Worm (Caenorhabditis elegans) whole organism, late embryonic: ENCODE measurements around the gene act-5.

Experiments used
- C38D4.7 ChIP-seq: fragments of 200-800 bp; sonication (Bioruptor generic); optimal IDR thresholded peaks from 2 replicates; lab custom pipeline; 2018; ENCODE audit warnings: mild to moderate bottlenecking, missing genetic modification characterization, moderate library complexity, missing compliant biosample characterization
- K02D7.2 ChIP-seq: sonication (generic microtip); optimal IDR thresholded peaks from 2 replicates; lab custom pipeline; 2017; ENCODE audit warnings: mild to moderate bottlenecking, missing genetic modification characterization, missing compliant biosample characterization
- T23F11.4 ChIP-seq: fragments of 200-800 bp; sonication (Bioruptor generic); optimal IDR thresholded peaks from 2 replicates; lab custom pipeline; 2018; ENCODE audit warnings: mild to moderate bottlenecking, missing genetic modification characterization, missing compliant biosample characterization
- Y22D7AL.16 ChIP-seq: sonication (generic microtip); optimal IDR thresholded peaks from 2 replicates; lab custom pipeline; 2016; ENCODE audit warnings: missing genetic modification characterization, missing compliant biosample characterization
- ahr-1 ChIP-seq: sonication (generic microtip); optimal IDR thresholded peaks from 2 replicates; lab custom pipeline; 2016; ENCODE audit warnings: missing genetic modification characterization, missing compliant biosample characterization
- ama-1 ChIP-seq: fragments of 150-350 bp; optimal IDR thresholded peaks from 2 replicates; lab custom pipeline; 2014
- ceh-48 ChIP-seq: sonication (generic microtip); optimal IDR thresholded peaks from 2 replicates; lab custom pipeline; 2016; ENCODE audit warnings: missing genetic modification characterization, inconsistent platforms, missing compliant biosample characterization
- ceh-9 ChIP-seq: sonication (generic microtip); optimal IDR thresholded peaks from 2 replicates; lab custom pipeline; 2016; ENCODE audit warnings: mild to moderate bottlenecking, missing genetic modification characterization, inconsistent platforms, missing compliant biosample characterization
- dmd-4 ChIP-seq: sonication (generic microtip); optimal IDR thresholded peaks from 2 replicates; lab custom pipeline; 2016; ENCODE audit warnings: borderline replicate concordance, missing genetic modification characterization, missing compliant biosample characterization
- dve-1 ChIP-seq: sonication (generic microtip); optimal IDR thresholded peaks from 2 replicates; lab custom pipeline; 2017; ENCODE audit warnings: antibody characterized with exemption, mild to moderate bottlenecking, missing genetic modification characterization, missing compliant biosample characterization
- elt-2 ChIP-seq: sonication (generic microtip); optimal IDR thresholded peaks from 2 replicates; lab custom pipeline; 2016; ENCODE audit warnings: missing genetic modification reagents, missing genetic modification characterization, missing compliant biosample characterization
- elt-4 ChIP-seq: sonication (generic microtip); optimal IDR thresholded peaks from 2 replicates; lab custom pipeline; 2016; ENCODE audit warnings: missing genetic modification characterization, missing compliant biosample characterization
- eyg-1 ChIP-seq: sonication (generic microtip); optimal IDR thresholded peaks from 2 replicates; lab custom pipeline; 2016; ENCODE audit warnings: missing genotype, missing genetic modification characterization, missing compliant biosample characterization
- fax-1 ChIP-seq: sonication (generic microtip); optimal IDR thresholded peaks from 2 replicates; lab custom pipeline; 2016; ENCODE audit warnings: missing genotype, missing genetic modification characterization, missing compliant biosample characterization
- hlh-13 ChIP-seq: fragments of 200-800 bp; sonication (Bioruptor generic); optimal IDR thresholded peaks from 2 replicates; lab custom pipeline; 2018; ENCODE audit warnings: mild to moderate bottlenecking, missing genetic modification characterization, missing compliant biosample characterization
- hlh-15 ChIP-seq: sonication (generic microtip); optimal IDR thresholded peaks from 2 replicates; lab custom pipeline; 2016; ENCODE audit warnings: missing genetic modification characterization, missing compliant biosample characterization
- hlh-30 ChIP-seq: sonication (generic microtip); optimal IDR thresholded peaks from 2 replicates; lab custom pipeline; 2017; ENCODE audit warnings: antibody characterized with exemption, missing genetic modification characterization, missing compliant biosample characterization; ENCODE audit not compliant: insufficient read depth
- lim-6 ChIP-seq: sonication (generic microtip); optimal IDR thresholded peaks from 2 replicates; lab custom pipeline; 2016; ENCODE audit warnings: missing genetic modification characterization, missing compliant biosample characterization
- madf-2 ChIP-seq: sonication (generic microtip); optimal IDR thresholded peaks from 2 replicates; lab custom pipeline; 2017; ENCODE audit warnings: missing genetic modification characterization, missing compliant biosample characterization
- nfya-1 ChIP-seq: sonication (generic microtip); optimal IDR thresholded peaks from 2 replicates; lab custom pipeline; 2017; ENCODE audit warnings: missing genetic modification characterization, mild to moderate bottlenecking, missing compliant biosample characterization, antibody characterized with exemption, moderate library complexity
- nhr-11 ChIP-seq: fragments of 150-350 bp; optimal IDR thresholded peaks from 2 replicates; lab custom pipeline; 2014; ENCODE audit warnings: missing biosample characterization, missing genetic modification characterization
- nhr-232 ChIP-seq: sonication (generic microtip); optimal IDR thresholded peaks from 2 replicates; lab custom pipeline; 2016; ENCODE audit warnings: missing genetic modification characterization, missing compliant biosample characterization
- pat-9 ChIP-seq: fragments of 200-800 bp; sonication (Bioruptor generic); optimal IDR thresholded peaks from 2 replicates; lab custom pipeline; 2018; ENCODE audit warnings: mild to moderate bottlenecking, missing genetic modification characterization, moderate library complexity, missing compliant biosample characterization
- pqm-1 ChIP-seq: sonication (generic microtip); optimal IDR thresholded peaks from 2 replicates; lab custom pipeline; 2016; ENCODE audit warnings: missing genetic modification characterization, missing compliant biosample characterization
- ref-2 ChIP-seq: sonication (generic microtip); optimal IDR thresholded peaks from 2 replicates; lab custom pipeline; 2016; ENCODE audit warnings: missing genetic modification characterization, missing compliant biosample characterization
- rnt-1 ChIP-seq: sonication (generic microtip); optimal IDR thresholded peaks from 2 replicates; lab custom pipeline; 2016; ENCODE audit warnings: missing genetic modification characterization, missing compliant biosample characterization
- sdc-2 ChIP-seq: sonication (generic microtip); optimal IDR thresholded peaks from 2 replicates; lab custom pipeline; 2016; ENCODE audit warnings: missing genotype, missing genetic modification characterization, missing compliant biosample characterization
- sox-2 ChIP-seq: fragments of 200-800 bp; sonication (Bioruptor generic); IDR thresholded peaks from 2 replicates; pipeline ENCODE4 v1.3.6; 2022; ENCODE audit warnings: missing genetic modification reagents, missing genetic modification characterization, missing compliant biosample characterization
- syd-9 ChIP-seq: sonication (generic microtip); optimal IDR thresholded peaks from 2 replicates; lab custom pipeline; 2016; ENCODE audit warnings: mild to moderate bottlenecking, missing genetic modification characterization, moderate library complexity, missing compliant biosample characterization
- unc-42 ChIP-seq: sonication (generic microtip); optimal IDR thresholded peaks from 2 replicates; lab custom pipeline; 2016; ENCODE audit warnings: missing genotype, missing genetic modification characterization, missing compliant biosample characterization

act-5 gene

DNA sequence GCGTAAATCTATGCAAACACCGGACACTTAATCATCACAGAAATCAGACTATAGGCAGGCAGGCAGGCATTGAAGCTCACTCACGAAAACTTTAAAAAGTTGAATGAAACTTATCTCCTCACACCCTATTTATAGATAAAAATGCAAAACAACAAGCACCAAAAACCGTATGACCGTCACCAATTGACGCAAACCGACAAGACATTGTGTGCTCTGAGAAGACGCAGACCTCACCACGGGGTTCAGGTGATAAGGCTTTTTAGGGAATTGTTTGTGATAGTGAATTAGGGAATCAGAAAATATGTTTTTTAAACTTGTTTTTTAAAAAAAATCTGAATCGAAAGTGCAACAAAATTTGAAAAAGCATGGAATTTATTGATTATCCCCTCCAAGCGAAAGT lies 20.8 kb upstream of the act-5 start, which contains the start of gene T12D8.5:
Gene T12D8.5, minus strand, starts transcription at position 95 of the 400 bp plus-strand sequence.
- TF ChIP-seq elt-2 (tag; lab: Kevin White, UChicago) (peak; percentile 85), ceh-48 (tag; lab: Kevin White, UChicago) (no peak)
- TF ChIP-seq, all 69 proteins: peak for 1

ce11 chrIII:13625650-13626430 lies 20.0 kb upstream of the act-5 start:
- no peak for TF ChIP-seq eyg-1 (tag; lab: Kevin White, UChicago)
- no peak for TF ChIP-seq pqm-1 (tag; lab: Kevin White, UChicago)
- no peak for TF ChIP-seq ama-1 (lab: Kevin White, UChicago)
- TF ChIP-seq K02D7.2, result no peak
- no peak for TF ChIP-seq ref-2 (tag; lab: Kevin White, UChicago)
- no peak for TF ChIP-seq sdc-2 (tag; lab: Kevin White, UChicago)

DNA sequence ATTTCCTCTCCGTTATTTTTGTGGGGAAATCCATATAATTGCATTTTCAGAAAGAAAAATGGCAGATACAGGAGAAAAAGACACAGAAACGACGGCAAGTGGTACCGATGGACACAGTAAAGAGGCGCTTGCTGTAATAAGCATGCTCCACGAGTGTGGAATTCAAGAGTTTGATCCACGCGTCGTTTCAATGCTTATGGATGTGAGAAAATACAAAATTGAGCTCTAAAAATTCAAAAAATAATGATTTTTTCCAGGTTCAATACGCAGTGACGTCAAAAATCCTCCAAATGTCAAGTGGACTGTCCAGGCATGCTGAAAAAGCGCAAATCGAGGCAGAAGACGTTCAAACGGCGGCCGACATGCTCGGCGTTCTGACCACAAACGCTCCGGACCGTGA lies 18.4 kb upstream of the act-5 start, which contains the start of gene taf-9:
Gene taf-9, plus strand, starts transcription at position 51 of the 400 bp plus-strand sequence.
- TF ChIP-seq hlh-13 (GFP tag; lab: Kevin White, UChicago) (no peak), nhr-232 (tag; lab: Kevin White, UChicago) (no peak)

DNA sequence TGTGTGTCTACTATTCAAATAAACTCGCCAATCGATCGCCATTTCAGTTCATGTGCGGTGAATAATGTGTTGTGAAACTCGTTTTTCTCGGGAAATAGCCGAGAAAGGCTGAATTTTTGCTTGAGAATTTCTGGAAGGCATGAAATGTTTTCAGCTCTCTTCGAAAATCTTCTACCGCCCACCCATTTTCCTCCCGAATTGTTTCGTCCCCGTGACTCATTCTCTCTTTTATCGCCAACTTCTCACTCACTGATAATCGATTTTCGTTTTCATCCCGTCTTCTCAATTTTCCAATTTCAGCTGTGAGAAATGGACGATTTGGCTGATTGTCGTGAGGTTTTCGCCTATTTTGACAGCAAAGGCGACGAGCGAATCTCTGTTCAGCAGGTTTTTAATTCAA lies 17.1 kb upstream of the act-5 start, which contains the start of gene mlc-5:
Gene mlc-5, plus strand, starts transcription at position 301 of the 400 bp plus-strand sequence.
- TF ChIP-seq ceh-9 (no peak), C38D4.7 (no peak), dve-1 (tag; lab: Kevin White, UChicago) (no peak), pqm-1 (tag; lab: Kevin White, UChicago) (no peak)

- TF ChIP-seq elt-4 (tag; lab: Kevin White, UChicago), result no peak
- TF ChIP-seq Y22D7AL.16 (tag; lab: Kevin White, UChicago), result no peak
- peak; percentile 13 for TF ChIP-seq nfya-1 (tag; lab: Kevin White, UChicago)
- TF ChIP-seq unc-42 (tag; lab: Kevin White, UChicago), result peak; percentile 28
- no peak for TF ChIP-seq hlh-15 (tag; lab: Kevin White, UChicago)
Observed at ce11 chrIII:13622268-13622667, 16.4 kb upstream of the act-5 start, which contains the start of gene hip-1. Gene hip-1 (minus strand): TSS chrIII:13622492.

DNA sequence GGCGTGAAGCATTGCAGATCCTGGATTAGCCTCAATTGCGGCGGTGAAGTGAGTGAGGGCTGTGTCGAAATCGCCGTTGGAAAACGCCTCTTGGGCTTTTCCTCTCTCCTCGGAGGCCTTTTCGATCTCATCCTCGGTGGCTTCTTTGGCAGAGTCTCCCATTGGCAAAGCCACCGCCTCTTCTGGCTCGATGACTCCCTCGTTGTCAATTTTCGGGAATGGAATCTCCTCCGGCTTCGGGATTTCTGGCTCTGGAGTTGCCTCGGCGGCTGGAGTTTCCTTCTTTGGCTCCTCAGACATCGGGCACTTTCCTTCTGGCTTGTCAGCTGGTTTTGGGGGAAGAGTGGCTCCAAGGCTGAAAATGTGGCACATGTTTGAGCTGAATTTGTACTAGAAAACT lies 15.9 kb upstream of the act-5 start:
- TF ChIP-seq T23F11.4 (GFP tag; lab: Kevin White, UChicago), result no peak
- no peak for TF ChIP-seq fax-1 (tag; lab: Kevin White, UChicago)
- TF ChIP-seq pat-9 (tag; lab: Kevin White, UChicago), result no peak
- TF ChIP-seq nhr-11 (tag; lab: Kevin White, UChicago), result no peak
- no peak for TF ChIP-seq hlh-30 (tag; lab: Kevin White, UChicago)
- TF ChIP-seq lim-6 (tag; lab: Kevin White, UChicago), result no peak
- TF ChIP-seq pqm-1 (tag; lab: Kevin White, UChicago), result no peak
- TF ChIP-seq dmd-4 (tag; lab: Kevin White, UChicago), result no peak
- TF ChIP-seq ahr-1 (tag; lab: Kevin White, UChicago), result no peak
- TF ChIP-seq sox-2 (GFP tag; lab: Robert Waterston, UW), result no peak
- no peak for TF ChIP-seq syd-9
- TF ChIP-seq eyg-1 (tag; lab: Kevin White, UChicago), result no peak
- TF ChIP-seq ref-2 (tag; lab: Kevin White, UChicago), result no peak
- TF ChIP-seq madf-2 (tag; lab: Kevin White, UChicago), result no peak
- TF ChIP-seq nfya-1 (tag; lab: Kevin White, UChicago), result no peak
- no peak for TF ChIP-seq rnt-1 (tag; lab: Kevin White, UChicago)
- TF ChIP-seq, all 69 proteins: peak for 0
